Worm (Caenorhabditis elegans) whole organism, L4 larva: ENCODE measurements around the gene C47E12.9.

Experiments
- D1046.2 ChIP-seq: fragments of 200-800 bp; sonication (Bioruptor generic); IDR thresholded peaks from 2 replicates; pipeline ENCODE4 v1.3.6; 2022; ENCODE audit warnings: missing genetic modification characterization, missing compliant biosample characterization
- daf-19 ChIP-seq: fragments of 200-800 bp; sonication (Bioruptor generic); conservative IDR thresholded peaks from 2 replicates; pipeline ENCODE4 v1.3.6; 2022; ENCODE audit warnings: missing genetic modification characterization, missing compliant biosample characterization
- dmd-6 ChIP-seq: fragments of 200-800 bp; sonication (Bioruptor generic); IDR thresholded peaks from 2 replicates; pipeline ENCODE4 v1.3.6; 2022; ENCODE audit warnings: missing genetic modification reagents, missing genetic modification characterization, missing compliant biosample characterization
- hlh-30 ChIP-seq: sonication (generic microtip); optimal IDR thresholded peaks from 2 replicates; lab custom pipeline; 2017; ENCODE audit warnings: antibody characterized with exemption, mild to moderate bottlenecking, missing genetic modification characterization, missing compliant biosample characterization; ENCODE audit not compliant: insufficient read depth
- nhr-111 ChIP-seq: fragments of 200-800 bp; sonication (Bioruptor generic); optimal IDR thresholded peaks from 2 replicates; lab custom pipeline; 2018; ENCODE audit warnings: mild to moderate bottlenecking, missing genetic modification characterization, missing compliant biosample characterization
- zip-11 ChIP-seq: fragments of 200-800 bp; sonication (Bioruptor generic); IDR thresholded peaks from 2 replicates; pipeline ENCODE4 v1.3.6; 2022; ENCODE audit warnings: missing genetic modification characterization, missing compliant biosample characterization

Gene C47E12.9

ce11 chrIV:10022991-10023390 is 48.5 kb downstream of the C47E12.9 start, which contains the start of gene F44D12.8:
TSS of gene F44D12.8 (plus strand) at chrIV:10023291.
- TF ChIP-seq dmd-6 (GFP tag; lab: Robert Waterston, UW) (no peak), daf-19 (no peak), nhr-111 (GFP tag; lab: Kevin White, UChicago) (no peak), D1046.2 (GFP tag; lab: Robert Waterston, UW) (no peak), hlh-30 (tag; lab: Kevin White, UChicago) (no peak), zip-11 (GFP tag; lab: Robert Waterston, UW) (no peak)
